Fruit fly (Drosophila melanogaster): ENCODE results near the gene Taf13.

Gene Taf13

dm6 chr2L:20091094-20091679, 2.5 kb downstream of the Taf13 start, which contains the start of the genes CG10747 and Pyroxd1 (continued):
- TF ChIP-seq kay (GFP tag; optimal IDR thresholded peaks at IDR 0.05) (peak; percentile 93), fd64A (GFP tag; optimal IDR thresholded peaks at IDR 0.05) (peak; percentile 78), stwl (tag; optimal IDR thresholded peaks at IDR 0.05) (peak; percentile 45), CG4360 (GFP tag; IDR thresholded peaks at IDR 0.05) (peak; percentile 35; the same call in 1 of the 2 replicates), CG1602 (GFP tag; optimal IDR thresholded peaks at IDR 0.05) (peak; percentile 98), ash1 (GFP tag; optimal IDR thresholded peaks at IDR 0.05) (peak; percentile 70), ac (GFP tag; optimal IDR thresholded peaks at IDR 0.05) (peak; percentile 90), CG11247 (GFP tag; IDR thresholded peaks at IDR 0.05) (peak; percentile 96), eyg (GFP tag; optimal IDR thresholded peaks at IDR 0.05) (peak; percentile 79), odd (GFP tag; optimal IDR thresholded peaks at IDR 0.05) (peak; percentile 97), ato (GFP tag; IDR thresholded peaks at IDR 0.05; ENCODE audit: partially characterized antibody) (no peak), CG31441 (GFP tag; IDR thresholded peaks at IDR 0.05) (peak; percentile 94), Dip2 (GFP tag; IDR thresholded peaks at IDR 0.05) (peak; percentile 42; the same call in 1 of the 2 replicates), pros (GFP tag; optimal IDR thresholded peaks at IDR 0.05) (peak; percentile 31), CG32767 (GFP tag; IDR thresholded peaks at IDR 0.05) (peak; percentile 95), Hey (tag; optimal IDR thresholded peaks at IDR 0.05) (peak; percentile 87), D19B (GFP tag; optimal IDR thresholded peaks at IDR 0.05) (peak; percentile 91), CrebB (tag; optimal IDR thresholded peaks at IDR 0.05) (peak; percentile 95), bab2 (GFP tag; optimal IDR thresholded peaks at IDR 0.05) (peak; percentile 96), CG13287 (GFP tag; IDR thresholded peaks at IDR 0.05; ENCODE audit: partially characterized antibody) (peak; percentile 31; the same call in 1 of the 2 replicates), ham (GFP tag; IDR thresholded peaks at IDR 0.05) (peak; percentile 87), chm (GFP tag; IDR thresholded peaks at IDR 0.05) (peak; percentile 92), Rx (GFP tag; IDR thresholded peaks at IDR 0.05) (peak; percentile 87), luna (GFP tag; optimal IDR thresholded peaks at IDR 0.05) (peak; percentile 85), CG8359 (GFP tag; optimal IDR thresholded peaks at IDR 0.05; ENCODE audit: borderline replicate concordance) (peak; percentile 80), exex (tag; optimal IDR thresholded peaks at IDR 0.05) (peak; percentile 87), CG10959 (GFP tag; IDR thresholded peaks at IDR 0.05) (peak; percentile 79), btn (GFP tag; optimal IDR thresholded peaks at IDR 0.05) (peak; percentile 78), Fer1 (GFP tag; optimal IDR thresholded peaks at IDR 0.05) (peak; percentile 96), CG32772 (GFP tag; IDR thresholded peaks at IDR 0.05) (peak; percentile 93), lola (GFP tag; optimal IDR thresholded peaks at IDR 0.05) (peak in 1 of 3 experiments; percentile 95), CG11504 (tag; optimal IDR thresholded peaks at IDR 0.05) (peak; percentile 96), CG4328 (GFP tag; optimal IDR thresholded peaks at IDR 0.05) (peak; percentile 92), Dll (GFP tag; IDR thresholded peaks at IDR 0.05; ENCODE audit: partially characterized antibody) (0 out of 4 replicates have a peak, but pooled peaks have one; percentile 27), gsb (GFP tag; IDR thresholded peaks at IDR 0.05) (peak; percentile 92), hb (GFP tag; IDR thresholded peaks at IDR 0.05; ENCODE audit: partially characterized antibody) (no peak), Mad (GFP tag; optimal IDR thresholded peaks at IDR 0.05) (peak; percentile 92)

- TF ChIP-seq esg (GFP tag; conservative IDR thresholded peaks at IDR 0.05) (peak; percentile 88), CG14860 (GFP tag; IDR thresholded peaks at IDR 0.05; ENCODE audit: partially characterized antibody) (no peak), inv (GFP tag; IDR thresholded peaks at IDR 0.05; ENCODE audit: partially characterized antibody) (no peak), fd3F (GFP tag; optimal IDR thresholded peaks at IDR 0.05) (peak; percentile 56), Opbp (GFP tag; IDR thresholded peaks at IDR 0.05; ENCODE audit: partially characterized antibody) (no peak), so (GFP tag; IDR thresholded peaks at IDR 0.05) (peak; percentile 92), phol (tag; optimal IDR thresholded peaks at IDR 0.05) (peak; percentile 83), Atf-2 (GFP tag; optimal IDR thresholded peaks at IDR 0.05) (peak; percentile 79), Hsf (GFP tag; optimal IDR thresholded peaks at IDR 0.05) (peak; percentile 83), zf30C (GFP tag; optimal IDR thresholded peaks at IDR 0.05) (peak; percentile 68), cato (GFP tag; optimal IDR thresholded peaks at IDR 0.05; ENCODE audit: borderline replicate concordance) (peak; percentile 62), CG13624 (GFP tag; optimal IDR thresholded peaks at IDR 0.05) (peak; percentile 87)
Measured at dm6 chr2L:20086295-20087096, 7.2 kb downstream of the Taf13 start.
